Worm (Caenorhabditis elegans): ENCODE data around the gene dep-1.

The dep-1 gene

DNA sequence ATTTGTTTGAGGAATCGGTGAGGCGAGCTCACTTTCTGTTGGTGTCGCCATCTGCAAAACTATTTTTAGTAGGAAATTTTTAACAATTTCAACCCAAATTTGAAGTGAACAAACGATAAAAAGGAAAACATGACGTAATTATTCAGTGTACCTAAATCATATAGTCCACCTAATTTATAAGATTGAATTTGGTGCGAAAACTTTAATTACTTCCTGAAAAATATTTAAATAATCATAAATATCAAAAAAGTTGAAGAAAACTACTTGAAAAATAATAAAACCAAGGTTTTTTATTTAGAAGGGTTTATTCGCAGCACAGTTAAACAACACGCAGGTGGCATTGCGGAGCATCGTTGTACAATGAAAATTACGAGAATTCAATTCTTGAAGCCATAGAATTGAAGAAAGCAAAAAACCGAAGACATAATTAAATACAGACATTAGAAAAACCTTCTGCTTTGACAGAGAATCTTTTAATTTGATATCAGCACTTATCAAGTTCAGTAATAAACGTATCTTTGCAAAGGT is 46.0 kb downstream of the dep-1 start, which contains the start of gene tomm-40:
Gene tomm-40 (minus strand): TSS at position 51 of the 528 bp plus-strand sequence.
- TF ChIP-seq rnt-1 (tag; optimal IDR thresholded peaks at IDR 0.05) (no peak), ztf-11 (tag; optimal IDR thresholded peaks at IDR 0.05) (no peak), nhr-20 (tag; optimal IDR thresholded peaks at IDR 0.05) (peak; percentile 3), elt-3 (tag; optimal IDR thresholded peaks at IDR 0.05) (no peak), zip-4 (GFP tag; optimal IDR thresholded peaks at IDR 0.05) (no peak), ama-1 (optimal IDR thresholded peaks at IDR 0.05) (no peak), nhr-19 (GFP tag; conservative IDR thresholded peaks at IDR 0.05) (no peak), swsn-7 (tag; optimal IDR thresholded peaks at IDR 0.05) (peak; percentile 13), nhr-76 (tag; optimal IDR thresholded peaks at IDR 0.05) (no peak), grh-1 (GFP tag; IDR thresholded peaks at IDR 0.05) (no peak), lin-13 (GFP tag; optimal IDR thresholded peaks at IDR 0.05) (no peak), lsy-2 (tag; optimal IDR thresholded peaks at IDR 0.05) (peak; percentile 34 to 51), ztf-4 (tag; optimal IDR thresholded peaks at IDR 0.05) (no peak), mdl-1 (tag; optimal IDR thresholded peaks at IDR 0.05) (no peak), nhr-90 (tag; optimal IDR thresholded peaks at IDR 0.05; ENCODE audit: poor library complexity) (no peak), nhr-77 (tag; optimal IDR thresholded peaks at IDR 0.05) (no peak), tlp-1 (tag; optimal IDR thresholded peaks at IDR 0.05) (no peak), mef-2 (tag; optimal IDR thresholded peaks at IDR 0.05) (no peak), nhr-12 (tag; optimal IDR thresholded peaks at IDR 0.05) (no peak), isw-1 (GFP tag; IDR thresholded peaks at IDR 0.05) (no peak), skn-1 (tag; optimal IDR thresholded peaks at IDR 0.05) (peak; percentile 5), nhr-71 (tag; optimal IDR thresholded peaks at IDR 0.05) (peak; percentile 31), mep-1 (tag; optimal IDR thresholded peaks at IDR 0.05) (peak; percentile 40), jun-1 (tag; optimal IDR thresholded peaks at IDR 0.05) (no peak), fkh-8 (tag; optimal IDR thresholded peaks at IDR 0.05) (no peak), lin-15B (tag; optimal IDR thresholded peaks at IDR 0.05) (no peak), dpl-1 (GFP tag; optimal IDR thresholded peaks at IDR 0.05) (peak; percentile 27 to 59 (median 48)), sup-37 (GFP tag; optimal IDR thresholded peaks at IDR 0.05) (no peak), C34B4.2 (tag; optimal IDR thresholded peaks at IDR 0.05) (no peak), lin-35 (GFP tag; optimal IDR thresholded peaks at IDR 0.05) (peak in 1 of 2 experiments; percentile 55), efl-1 (optimal IDR thresholded peaks at IDR 0.05) (peak; percentile 49 to 51), efl-1 (GFP tag; optimal IDR thresholded peaks at IDR 0.05 in 1 of 2) (peak; percentile 55 to 93), nhr-28 (tag; optimal IDR thresholded peaks at IDR 0.05) (no peak), blmp-1 (tag; optimal IDR thresholded peaks at IDR 0.05) (peak; percentile 12)

DNA sequence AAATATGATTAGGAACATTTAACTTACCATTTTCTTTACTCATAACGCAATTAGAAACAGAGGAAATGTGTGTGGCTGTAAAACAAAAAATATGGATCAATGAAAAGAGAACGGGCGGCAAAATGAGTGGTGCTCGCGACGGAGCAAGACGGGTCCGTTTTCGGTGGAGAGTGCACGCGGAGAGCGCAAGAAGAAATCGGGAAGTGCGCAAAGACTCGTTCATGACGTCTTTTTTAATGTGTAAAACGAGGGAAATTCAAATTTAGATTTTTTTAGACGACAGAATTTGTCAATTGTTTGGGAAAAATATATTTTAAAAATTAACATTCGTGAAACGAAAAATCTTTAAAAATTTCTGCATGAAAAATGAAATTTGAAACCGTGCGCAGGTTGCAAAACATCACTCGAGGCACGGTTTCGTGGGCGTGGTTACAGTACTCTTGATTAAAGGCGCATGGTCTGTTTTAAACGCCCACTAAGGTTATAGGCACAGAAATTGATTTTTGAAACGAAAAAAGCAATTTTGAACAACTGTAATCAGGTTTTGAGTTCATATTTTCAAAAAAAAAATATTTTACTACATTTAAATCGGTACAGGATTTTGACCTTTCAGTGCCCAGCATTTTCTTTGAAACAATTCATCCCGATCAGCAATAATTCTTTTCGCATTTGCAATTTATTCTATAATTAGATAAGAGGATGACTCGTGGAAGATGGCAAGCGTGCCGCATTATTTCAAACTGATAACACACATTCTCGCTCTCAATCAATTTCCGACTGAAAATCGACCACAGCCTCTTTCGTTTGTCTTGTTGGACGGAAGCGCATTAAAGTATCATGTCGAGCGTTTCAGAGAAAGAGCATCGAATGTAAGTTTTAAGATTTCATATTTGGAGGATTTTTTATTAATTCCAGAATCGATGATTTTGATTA is 50.1 kb downstream of the dep-1 start, which contains the start of the genes szy-20 and C18E9.5:
Gene szy-20 (minus strand): TSS at position 83 of the 933 bp plus-strand sequence.
Gene C18E9.5 (plus strand): TSS at position 730 of the 933 bp plus-strand sequence.
- TF ChIP-seq sox-4 (tag; optimal IDR thresholded peaks at IDR 0.05) (peak; percentile 22), elt-3 (tag; optimal IDR thresholded peaks at IDR 0.05) (peak in 2 of 6 experiments; percentile 2 to 46), C16A3.4 (tag; optimal IDR thresholded peaks at IDR 0.05) (peak; percentile 73), dsc-1 (tag; optimal IDR thresholded peaks at IDR 0.05) (peak; percentile 92), nhr-12 (tag; optimal IDR thresholded peaks at IDR 0.05) (no peak), sptf-1 (tag; optimal IDR thresholded peaks at IDR 0.05) (no peak), ceh-63 (GFP tag; optimal IDR thresholded peaks at IDR 0.05) (no peak), nhr-28 (tag; optimal IDR thresholded peaks at IDR 0.05) (no peak), vab-15 (tag; optimal IDR thresholded peaks at IDR 0.05) (no peak), mdl-1 (tag; optimal IDR thresholded peaks at IDR 0.05) (peak in 1 of 2 experiments; percentile 65), ces-1 (GFP tag; optimal IDR thresholded peaks at IDR 0.05) (no peak), lin-15B (tag; optimal IDR thresholded peaks at IDR 0.05) (peak; percentile 72), ets-5 (GFP tag; IDR thresholded peaks at IDR 0.05) (no peak), nhr-237 (tag; optimal IDR thresholded peaks at IDR 0.05) (peak; percentile 16), zag-1 (tag; optimal IDR thresholded peaks at IDR 0.05) (peak; percentile 21), F16B12.6 (tag; optimal IDR thresholded peaks at IDR 0.05) (peak; percentile 70), pag-3 (tag; optimal IDR thresholded peaks at IDR 0.05; ENCODE audit: borderline replicate concordance, insufficient read depth) (no peak), blmp-1 (tag; optimal IDR thresholded peaks at IDR 0.05) (peak; percentile 23), nhr-11 (tag; optimal IDR thresholded peaks at IDR 0.05) (peak; percentile 61), swsn-7 (tag; optimal IDR thresholded peaks at IDR 0.05) (peak; percentile 90), xbp-1 (tag; optimal IDR thresholded peaks at IDR 0.05) (peak; percentile 84), nhr-76 (tag; optimal IDR thresholded peaks at IDR 0.05) (no peak), snpc-4 (tag; optimal IDR thresholded peaks at IDR 0.05) (peak; percentile 78), ceh-90 (tag; optimal IDR thresholded peaks at IDR 0.05) (peak; percentile 38), tbx-2 (tag; optimal IDR thresholded peaks at IDR 0.05) (peak; percentile 89)

Data from whole organism, L1 larva.